Worm (Caenorhabditis elegans): ENCODE measurements around the gene twk-11.

- TF ChIP-seq tbx-37 (GFP tag; conservative IDR thresholded peaks at IDR 0.05) (no peak), ceh-36 (tag; optimal IDR thresholded peaks at IDR 0.05) (no peak), hmg-4 (GFP tag; optimal IDR thresholded peaks at IDR 0.05) (no peak), ama-1 (optimal IDR thresholded peaks at IDR 0.05) (no peak), F13C5.2 (tag; optimal IDR thresholded peaks at IDR 0.05) (no peak), B0310.2 (tag; optimal IDR thresholded peaks at IDR 0.05) (no peak)
Measured at ce11 chrV:7065226-7065625, 28.9 kb upstream of the twk-11 start, which contains the start of gene Y57E12AR.1.

Data from whole organism, early embryonic.